Fruit fly (Drosophila melanogaster): ENCODE results near the gene Pfdn5.

Gene Pfdn5

DNA sequence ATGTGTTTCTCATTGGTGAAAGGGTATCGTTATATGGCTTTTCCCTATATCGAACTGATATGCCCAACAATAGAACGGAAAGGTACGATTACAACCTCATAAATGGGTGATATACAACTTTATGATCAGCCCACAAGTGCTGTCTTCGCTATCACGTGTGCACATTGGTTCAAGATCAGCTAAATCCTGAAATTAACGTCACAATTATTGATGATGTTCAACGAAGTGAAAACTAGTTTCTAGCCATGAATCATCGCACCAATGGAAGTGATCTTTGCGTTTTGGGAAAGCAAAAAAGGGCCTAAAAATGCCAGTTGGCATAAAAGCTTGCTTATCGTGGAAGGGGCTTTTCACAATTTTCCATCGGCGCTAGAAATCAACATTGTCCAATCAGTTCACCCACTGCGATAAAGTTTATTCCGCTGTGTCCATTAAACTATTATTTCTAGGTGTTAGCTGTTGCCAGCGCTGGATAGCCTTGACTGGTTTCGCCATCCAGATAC is 22.2 kb upstream of the Pfdn5 start, which contains the start of gene CG7054:
Gene CG7054, plus strand, starts transcription at position 375 of the 503 bp plus-strand sequence.
- TF ChIP-seq h (GFP tag; optimal IDR thresholded peaks at IDR 0.05) (peak; percentile 12), Sp1 (GFP tag; optimal IDR thresholded peaks at IDR 0.05) (peak; percentile 27), foxo (GFP tag; optimal IDR thresholded peaks at IDR 0.05) (peak in 1 of 2 experiments; percentile 20), Rel (GFP tag; optimal IDR thresholded peaks at IDR 0.05) (no peak), Rel (tag; optimal IDR thresholded peaks at IDR 0.05) (peak; percentile 45), Myc (optimal IDR thresholded peaks at IDR 0.05) (no peak), pan (optimal IDR thresholded peaks at IDR 0.05) (no peak), br (GFP tag; optimal IDR thresholded peaks at IDR 0.05) (peak; percentile 19), fru (GFP tag; optimal IDR thresholded peaks at IDR 0.05) (no peak), woc (GFP tag; optimal IDR thresholded peaks at IDR 0.05) (no peak)

- TF ChIP-seq dsf (GFP tag; optimal IDR thresholded peaks at IDR 0.05; ENCODE audit: borderline replicate concordance) (no peak), sage (GFP tag; optimal IDR thresholded peaks at IDR 0.05) (no peak)
Measured at dm6 chr3R:22465138-22465537, 21.7 kb upstream of the Pfdn5 start.

DNA sequence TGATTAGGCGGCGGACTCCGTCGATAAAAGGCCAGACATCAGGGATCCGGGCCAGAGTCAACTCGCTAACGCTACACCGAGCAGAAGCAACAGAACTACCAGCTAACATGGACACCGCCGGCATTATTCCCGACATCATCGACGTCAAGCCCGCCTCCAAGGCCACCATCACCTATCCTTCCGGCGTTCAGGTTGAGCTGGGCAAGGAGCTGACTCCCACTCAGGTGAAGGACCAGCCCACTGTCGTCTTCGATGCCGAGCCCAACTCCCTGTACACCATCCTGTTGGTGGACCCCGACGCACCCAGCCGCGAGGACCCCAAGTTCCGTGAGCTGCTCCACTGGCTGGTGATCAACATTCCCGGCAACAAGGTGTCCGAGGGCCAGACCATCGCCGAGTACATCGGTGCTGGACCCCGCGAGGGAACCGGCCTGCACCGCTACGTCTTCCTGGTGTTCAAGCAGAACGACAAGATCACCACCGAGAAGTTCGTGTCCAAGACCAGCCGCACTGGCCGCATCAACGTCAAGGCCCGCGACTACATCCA is 20.8 kb upstream of the Pfdn5 start, which contains the start of gene Pebp1:
Gene Pebp1, plus strand, starts transcription at position 51 of the 547 bp plus-strand sequence.
- TF ChIP-seq OdsH (GFP tag; optimal IDR thresholded peaks at IDR 0.05), result no peak
- TF ChIP-seq Hnf4 (GFP tag; optimal IDR thresholded peaks at IDR 0.05), result no peak
- TF ChIP-seq HLH106 (tag; optimal IDR thresholded peaks at IDR 0.05), result no peak
- no peak for TF ChIP-seq dmrt93B (GFP tag; optimal IDR thresholded peaks at IDR 0.05)
- TF ChIP-seq Vsx2 (GFP tag; optimal IDR thresholded peaks at IDR 0.05; ENCODE audit: partially characterized antibody), result no peak
- no peak for TF ChIP-seq Hr78 (GFP tag; optimal IDR thresholded peaks at IDR 0.05)
- no peak for TF ChIP-seq dsf (GFP tag; optimal IDR thresholded peaks at IDR 0.05; ENCODE audit: borderline replicate concordance)
- no peak for TF ChIP-seq brk (GFP tag; optimal IDR thresholded peaks at IDR 0.05)
- no peak for TF ChIP-seq Myc (optimal IDR thresholded peaks at IDR 0.05)
- TF ChIP-seq dl (GFP tag; optimal IDR thresholded peaks at IDR 0.05; ENCODE audit: insufficient read depth in 1 of 2, partially characterized antibody in 2 of 2), result no peak

- no peak for TF ChIP-seq Dif (GFP tag; optimal IDR thresholded peaks at IDR 0.05; ENCODE audit: partially characterized antibody)
- no peak for TF ChIP-seq CG32264 (GFP tag; optimal IDR thresholded peaks at IDR 0.05)
- no peak for TF ChIP-seq Vsx2 (GFP tag; optimal IDR thresholded peaks at IDR 0.05; ENCODE audit: partially characterized antibody)
- TF ChIP-seq Abd-B (GFP tag; optimal IDR thresholded peaks at IDR 0.05), result no peak
- no peak for TF ChIP-seq pan (optimal IDR thresholded peaks at IDR 0.05)
- peak; percentile 3 for TF ChIP-seq GATAd (GFP tag; optimal IDR thresholded peaks at IDR 0.05)
Measured at dm6 chr3R:22467939-22468571, 18.8 kb upstream of the Pfdn5 start, which contains the start of the genes CG5377 and Nrx-1. TSS of gene CG5377 (minus strand) at chr3R:22468157. TSS of gene Nrx-1 (plus strand) at chr3R:22468512.

DNA sequence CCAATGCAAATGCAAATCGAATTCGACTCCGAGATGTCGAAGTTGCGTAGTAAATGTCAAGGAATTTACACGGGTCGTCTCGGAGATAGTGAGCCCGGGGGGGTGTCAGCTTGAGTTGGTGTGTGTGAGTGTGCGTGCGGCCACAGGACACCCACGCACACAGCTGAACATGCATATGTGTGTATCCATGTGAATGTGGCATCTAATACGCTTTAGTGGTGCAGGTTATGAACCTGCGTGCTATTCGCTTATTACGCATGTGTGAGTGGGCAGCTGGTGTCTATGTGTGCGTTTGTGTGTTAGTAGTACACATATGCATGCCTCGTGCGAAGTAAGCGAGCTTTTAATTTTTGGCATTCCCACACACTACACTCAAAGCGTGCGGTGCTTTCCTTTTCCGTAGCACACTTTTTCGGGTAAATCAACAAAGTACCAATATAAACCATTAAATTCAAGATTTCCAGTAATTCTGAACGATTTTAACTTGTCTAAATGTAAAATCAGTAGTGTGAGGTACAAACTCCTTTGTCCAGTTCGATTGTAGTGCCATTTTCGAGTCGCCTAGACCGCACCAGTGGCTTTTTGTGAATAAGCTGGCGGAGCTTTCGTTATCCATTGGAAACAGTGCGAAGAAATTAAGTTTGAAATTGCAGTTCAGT is 17.9 kb upstream of the Pfdn5 start:
- TF ChIP-seq Hnf4 (GFP tag; optimal IDR thresholded peaks at IDR 0.05) (no peak), usp (GFP tag; optimal IDR thresholded peaks at IDR 0.05) (no peak), dmrt93B (GFP tag; optimal IDR thresholded peaks at IDR 0.05) (no peak), fru (GFP tag; optimal IDR thresholded peaks at IDR 0.05) (peak; percentile 79), dl (GFP tag; optimal IDR thresholded peaks at IDR 0.05; ENCODE audit: insufficient read depth in 1 of 2, partially characterized antibody in 2 of 2) (no peak), dsf (GFP tag; optimal IDR thresholded peaks at IDR 0.05; ENCODE audit: borderline replicate concordance) (no peak), Abd-B (GFP tag; optimal IDR thresholded peaks at IDR 0.05) (no peak), foxo (GFP tag; optimal IDR thresholded peaks at IDR 0.05) (peak in 1 of 2 experiments; percentile 74), Hr78 (GFP tag; optimal IDR thresholded peaks at IDR 0.05) (no peak), Hr83 (GFP tag; optimal IDR thresholded peaks at IDR 0.05; ENCODE audit: poor library complexity, severe bottlenecking) (no peak), pan (optimal IDR thresholded peaks at IDR 0.05) (no peak), Sp1 (GFP tag; optimal IDR thresholded peaks at IDR 0.05) (peak; percentile 57), jim (GFP tag; optimal IDR thresholded peaks at IDR 0.05) (no peak), Dfd (GFP tag; optimal IDR thresholded peaks at IDR 0.05) (no peak), br (GFP tag; optimal IDR thresholded peaks at IDR 0.05) (peak; percentile 74), tai (GFP tag; optimal IDR thresholded peaks at IDR 0.05) (no peak), N (GFP tag; optimal IDR thresholded peaks at IDR 0.05) (no peak), CrebA (GFP tag; optimal IDR thresholded peaks at IDR 0.05; ENCODE audit: borderline replicate concordance) (no peak), CG9705 (GFP tag; optimal IDR thresholded peaks at IDR 0.05) (no peak), GATAd (GFP tag; optimal IDR thresholded peaks at IDR 0.05) (no peak), Myc (optimal IDR thresholded peaks at IDR 0.05) (no peak), Dif (GFP tag; optimal IDR thresholded peaks at IDR 0.05; ENCODE audit: partially characterized antibody) (no peak), Rel (GFP tag; optimal IDR thresholded peaks at IDR 0.05) (no peak), Rel (tag; optimal IDR thresholded peaks at IDR 0.05) (no peak), woc (GFP tag; optimal IDR thresholded peaks at IDR 0.05) (peak; percentile 21), psq (GFP tag; optimal IDR thresholded peaks at IDR 0.05) (no peak), Vsx2 (GFP tag; optimal IDR thresholded peaks at IDR 0.05; ENCODE audit: partially characterized antibody) (no peak), Jra (GFP tag; optimal IDR thresholded peaks at IDR 0.05) (no peak), ey (GFP tag; optimal IDR thresholded peaks at IDR 0.05) (peak; percentile 78), HLH106 (tag; optimal IDR thresholded peaks at IDR 0.05) (peak; percentile 67), lola (GFP tag; optimal IDR thresholded peaks at IDR 0.05) (no peak)
